Fruit fly (Drosophila melanogaster) whole organism, embryonic: Measurements from ENCODE around the gene CG18132.

Experiments
- Blimp-1 ChIP-seq: fragments of 200-800 bp; sonication (Bioruptor generic); optimal IDR thresholded peaks from 3 replicates; lab custom pipeline; 2018; ENCODE audit warnings: missing biosample characterization, missing genetic modification characterization, mild to moderate bottlenecking, moderate library complexity, missing genetic modification reagents
- CG10431 ChIP-seq: fragments of 200-800 bp; sonication (Bioruptor generic); optimal IDR thresholded peaks from 3 replicates; lab custom pipeline; 2018; ENCODE audit warnings: missing biosample characterization, mild to moderate bottlenecking, missing genetic modification characterization
- CG11247 ChIP-seq: fragments of 200-800 bp; sonication (Bioruptor generic); IDR thresholded peaks from 2 replicates; pipeline ENCODE4 v1.3.6; 2022; ENCODE audit warnings: missing biosample characterization, missing genetic modification characterization
- CG11456 ChIP-seq: fragments of 200-800 bp; sonication (Bioruptor generic); IDR thresholded peaks from 3 replicates; pipeline ENCODE4 v1.3.6; 2022; ENCODE audit warnings: missing biosample characterization, missing genetic modification characterization
- CG12219 ChIP-seq: fragments of 200-800 bp; sonication (Bioruptor generic); optimal IDR thresholded peaks from 3 replicates; lab custom pipeline; 2018; ENCODE audit warnings: missing biosample characterization, mild to moderate bottlenecking, missing genetic modification characterization
- CG12299 ChIP-seq: fragments of 200-800 bp; sonication (Bioruptor generic); optimal IDR thresholded peaks from 2 replicates; lab custom pipeline; 2018; ENCODE audit warnings: missing biosample characterization, mild to moderate bottlenecking, missing genetic modification characterization
- CG14441 ChIP-seq: fragments of 200-800 bp; sonication (Bioruptor generic); IDR thresholded peaks from 2 replicates; pipeline ENCODE4 v1.3.6; 2022; ENCODE audit warnings: missing biosample characterization, missing genetic modification characterization
- CG15479 ChIP-seq: fragments of 200-800 bp; sonication (Bioruptor generic); optimal IDR thresholded peaks from 3 replicates; lab custom pipeline; 2019; ENCODE audit warnings: missing biosample characterization, mild to moderate bottlenecking, missing genetic modification characterization, moderate library complexity
- CG16815 ChIP-seq: fragments of 200-800 bp; sonication (Bioruptor generic); optimal IDR thresholded peaks from 3 replicates; lab custom pipeline; 2017; ENCODE audit warnings: missing biosample characterization, mild to moderate bottlenecking, missing genetic modification characterization
- CG17359 ChIP-seq: fragments of 200-800 bp; sonication (Bioruptor generic); optimal IDR thresholded peaks from 3 replicates; lab custom pipeline; 2018; ENCODE audit warnings: missing biosample characterization, mild to moderate bottlenecking, missing genetic modification characterization, moderate library complexity
- CG18262 ChIP-seq: fragments of 200-800 bp; optimal IDR thresholded peaks from 3 replicates; lab custom pipeline; 2019; ENCODE audit warnings: missing biosample characterization, mild to moderate bottlenecking, missing genetic modification characterization, moderate library complexity
- CG33213 ChIP-seq: fragments of 200-800 bp; sonication (Bioruptor generic); optimal IDR thresholded peaks from 3 replicates; lab custom pipeline; 2016; ENCODE audit warnings: missing biosample characterization, missing genetic modification characterization
- CG33557 ChIP-seq: fragments of 200-800 bp; sonication (Bioruptor generic); optimal IDR thresholded peaks from 2 replicates; lab custom pipeline; 2019; ENCODE audit warnings: missing biosample characterization, mild to moderate bottlenecking, missing genetic modification characterization, moderate library complexity
- CG8359 ChIP-seq: fragments of 200-800 bp; sonication (Bioruptor generic); optimal IDR thresholded peaks from 2 replicates; lab custom pipeline; 2017; ENCODE audit warnings: missing biosample characterization, mild to moderate bottlenecking, missing genetic modification characterization, borderline replicate concordance
- CHES-1-like ChIP-seq: fragments of 200-800 bp; sonication (Bioruptor generic); optimal IDR thresholded peaks from 2 replicates; lab custom pipeline; 2016; ENCODE audit warnings: missing biosample characterization, missing genetic modification characterization
- Camta ChIP-seq: fragments of 200-800 bp; sonication (Bioruptor generic); optimal IDR thresholded peaks from 2 replicates; lab custom pipeline; 2016; ENCODE audit warnings: missing biosample characterization, missing genetic modification characterization
- Dbx ChIP-seq: fragments of 200-800 bp; sonication (Bioruptor generic); IDR thresholded peaks from 3 replicates; pipeline ENCODE4 v1.3.6; 2022; ENCODE audit warnings: missing biosample characterization, missing genetic modification characterization
- Dref ChIP-seq: fragments of 200-800 bp; sonication (Bioruptor generic); IDR thresholded peaks from 2 replicates; pipeline ENCODE4 v1.3.6; 2022; ENCODE audit warnings: missing biosample characterization, missing genetic modification characterization
- E2f2 ChIP-seq: fragments of 200-800 bp; sonication (Bioruptor generic); IDR thresholded peaks from 2 replicates; pipeline ENCODE4 v1.3.6; 2022; ENCODE audit warnings: missing biosample characterization, missing genetic modification characterization
- HHEX ChIP-seq: fragments of 200-800 bp; sonication (Bioruptor generic); optimal IDR thresholded peaks from 3 replicates; lab custom pipeline; 2017; ENCODE audit warnings: missing biosample characterization, mild to moderate bottlenecking, missing genetic modification characterization, missing genetic modification reagents
- HLH3B ChIP-seq: fragments of 200-800 bp; sonication (Bioruptor generic); IDR thresholded peaks from 2 replicates; pipeline ENCODE4 v1.3.6; 2022; ENCODE audit warnings: missing biosample characterization, missing genetic modification characterization
- HLHmδ ChIP-seq: fragments of 200-800 bp; sonication (Bioruptor generic); optimal IDR thresholded peaks from 2 replicates; lab custom pipeline; 2018; ENCODE audit warnings: missing biosample characterization, mild to moderate bottlenecking, missing genetic modification characterization, moderate library complexity
- Hey ChIP-seq: fragments of 200-800 bp; sonication (Bioruptor generic); optimal IDR thresholded peaks from 3 replicates; lab custom pipeline; 2018; ENCODE audit warnings: missing biosample characterization, mild to moderate bottlenecking, missing genetic modification characterization
- Hmr ChIP-seq: fragments of 200-800 bp; sonication (Bioruptor generic); optimal IDR thresholded peaks from 3 replicates; lab custom pipeline; 2017; ENCODE audit warnings: mild to moderate bottlenecking, missing biosample characterization, missing genetic modification reagents, missing genetic modification characterization
- Hr39 ChIP-seq: fragments of >200 bp; optimal IDR thresholded peaks from 2 replicates; lab custom pipeline; 2017
- Lim3 ChIP-seq: fragments of 200-800 bp; sonication (Bioruptor generic); IDR thresholded peaks from 2 replicates; pipeline ENCODE4 v1.3.6; 2022; ENCODE audit warnings: missing biosample characterization, missing genetic modification characterization
- MBD-R2 ChIP-seq: fragments of 200-800 bp; sonication (Bioruptor generic); IDR thresholded peaks from 2 replicates; pipeline ENCODE4 v1.3.6; 2022; ENCODE audit warnings: missing biosample characterization, missing genetic modification characterization
- Myb ChIP-seq: fragments of 200-800 bp; sonication (Bioruptor generic); optimal IDR thresholded peaks from 2 replicates; lab custom pipeline; 2016; ENCODE audit warnings: missing biosample characterization, missing genetic modification characterization
- Nf-YC ChIP-seq: fragments of 200-800 bp; optimal IDR thresholded peaks from 3 replicates; lab custom pipeline; 2019; ENCODE audit warnings: missing biosample characterization, mild to moderate bottlenecking, missing genetic modification characterization, moderate library complexity
- Rfx ChIP-seq: fragments of 200-800 bp; sonication (Bioruptor generic); IDR thresholded peaks from 2 replicates; pipeline ENCODE4 v1.3.6; 2022; ENCODE audit warnings: missing biosample characterization, missing genetic modification characterization
- Scr ChIP-seq: fragments of 200-800 bp; sonication (Bioruptor generic); IDR thresholded peaks from 2 replicates; pipeline ENCODE4 v1.3.6; 2022; ENCODE audit warnings: missing biosample characterization, missing genetic modification characterization; ENCODE audit not compliant: partially characterized antibody
- Side ChIP-seq: fragments of 200-800 bp; sonication (Bioruptor generic); optimal IDR thresholded peaks from 2 replicates; lab custom pipeline; 2016; ENCODE audit warnings: missing biosample characterization, missing genetic modification characterization
- Six4 ChIP-seq: fragments of 200-800 bp; sonication (Bioruptor generic); optimal IDR thresholded peaks from 2 replicates; lab custom pipeline; 2016; ENCODE audit warnings: missing biosample characterization, missing genetic modification characterization
- Sox102F ChIP-seq: fragments of 200-800 bp; sonication (Bioruptor generic); optimal IDR thresholded peaks from 2 replicates; lab custom pipeline; 2018; ENCODE audit warnings: missing biosample characterization, mild to moderate bottlenecking, missing genetic modification characterization, moderate library complexity
- bowl ChIP-seq: fragments of 200-800 bp; sonication (Bioruptor generic); IDR thresholded peaks from 2 replicates; pipeline ENCODE4 v1.3.6; 2022; ENCODE audit warnings: missing biosample characterization, missing genetic modification characterization
- cas ChIP-seq: fragments of 200-800 bp; sonication (Bioruptor generic); IDR thresholded peaks from 2 replicates; pipeline ENCODE4 v1.3.6; 2022; ENCODE audit warnings: missing biosample characterization, missing genetic modification characterization
- chif ChIP-seq, 2 experiments: fragments of 200-800 bp; sonication (Bioruptor generic); optimal IDR thresholded peaks; 3 replicates each; lab custom pipeline; 2016; ENCODE audit warnings: missing biosample characterization in 2 of 2, missing genetic modification characterization in 2 of 2
- chm ChIP-seq: fragments of 200-800 bp; sonication (Bioruptor generic); IDR thresholded peaks from 2 replicates; pipeline ENCODE4 v1.3.6; 2022; ENCODE audit warnings: missing biosample characterization, missing genetic modification characterization
- lab ChIP-seq: fragments of 200-800 bp; sonication (Bioruptor generic); optimal IDR thresholded peaks from 3 replicates; lab custom pipeline; 2017; ENCODE audit warnings: missing biosample characterization, missing genetic modification characterization, mild to moderate bottlenecking, moderate library complexity, missing genetic modification reagents
- mirr ChIP-seq: fragments of 200-800 bp; sonication (Bioruptor generic); optimal IDR thresholded peaks from 3 replicates; lab custom pipeline; 2018; ENCODE audit warnings: missing biosample characterization, mild to moderate bottlenecking, missing genetic modification characterization
- nerfin-2 ChIP-seq: fragments of 200-800 bp; sonication (Bioruptor generic); IDR thresholded peaks from 2 replicates; pipeline ENCODE4 v1.3.6; 2022; ENCODE audit warnings: missing biosample characterization, missing genetic modification characterization; ENCODE audit not compliant: partially characterized antibody
- odd ChIP-seq: fragments of 200-800 bp; sonication (Bioruptor generic); optimal IDR thresholded peaks from 2 replicates; lab custom pipeline; 2017; ENCODE audit warnings: missing biosample characterization, mild to moderate bottlenecking, missing genetic modification characterization
- pan ChIP-seq, 4 experiments: fragments of >200 bp in 3 of 4; fragments of 200-800 bp in 1 of 4; sonication (Bioruptor generic) in 1 of 4; optimal IDR thresholded peaks in 3 of 4; IDR thresholded peaks in 1 of 4; 2 replicates each; pipeline versions ENCODE4 v1.3.6 to Lab custom; 2017 to 2022; ENCODE audit warnings: missing biosample characterization in 2 of 4, missing genetic modification characterization in 2 of 4, mixed read lengths in 1 of 4
- pita ChIP-seq: fragments of 200-800 bp; sonication (Bioruptor generic); optimal IDR thresholded peaks from 2 replicates; lab custom pipeline; 2017; ENCODE audit warnings: missing biosample characterization, mild to moderate bottlenecking, missing genetic modification characterization
- pnt ChIP-seq: fragments of 200-800 bp; sonication (Bioruptor generic); optimal IDR thresholded peaks from 3 replicates; lab custom pipeline; 2016; ENCODE audit warnings: missing biosample characterization, missing genetic modification characterization
- ro ChIP-seq: fragments of 200-800 bp; sonication (Bioruptor generic); IDR thresholded peaks from 2 replicates; pipeline ENCODE4 v1.3.6; 2022; ENCODE audit warnings: missing biosample characterization, missing genetic modification characterization
- slbo ChIP-seq: fragments of 200-800 bp; sonication (Bioruptor generic); IDR thresholded peaks from 2 replicates; pipeline ENCODE4 v1.3.6; 2022; ENCODE audit warnings: missing biosample characterization, missing genetic modification characterization
- zen ChIP-seq: fragments of 200-800 bp; sonication (Bioruptor generic); optimal IDR thresholded peaks from 3 replicates; lab custom pipeline; 2018; ENCODE audit warnings: missing biosample characterization, mild to moderate bottlenecking, missing genetic modification characterization, moderate library complexity

The CG18132 gene

DNA sequence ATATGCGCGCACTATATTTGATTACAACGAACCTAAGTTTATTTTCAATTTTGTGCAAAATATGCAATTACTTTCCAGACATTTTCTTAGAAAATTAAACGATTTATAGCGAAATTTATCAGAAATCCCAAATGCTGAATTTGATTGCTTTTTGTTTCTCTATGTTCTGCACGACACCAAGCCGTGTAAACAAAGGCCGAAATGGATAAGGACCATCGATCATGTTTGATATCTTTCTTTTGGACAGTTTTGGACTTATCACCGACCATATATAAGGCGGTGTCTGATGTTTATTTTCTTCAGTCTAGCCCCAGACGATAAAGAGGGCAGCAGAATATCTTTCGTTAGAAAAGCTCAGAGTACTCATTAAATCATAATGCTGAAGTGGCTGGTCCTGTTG, 23.5 kb downstream of the CG18132 start, which contains the start of gene CG33128:
Gene CG33128 (plus strand): TSS at position 301 of the 400 bp plus-strand sequence.
- TF ChIP-seq lab (peak; percentile 42), CG33557 (GFP tag; lab: Kevin White, UChicago) (no peak)

dm6 chr2L:1491791-1492345, 25.4 kb downstream of the CG18132 start, which contains the start of gene CG31928:
TSS of gene CG31928 (plus strand) at chr2L:1492295.
- TF ChIP-seq Hey (tag; lab: Kevin White, UChicago) (no peak), slbo (GFP tag; lab: Robert Waterston, UW) (peak; percentile 52), bowl (GFP tag; lab: Robert Waterston, UW) (no peak), CG12299 (tag; lab: Kevin White, UChicago) (no peak), HHEX (no peak), Dbx (GFP tag; lab: Robert Waterston, UW) (peak; percentile 47; the same call in 1 of the 3 replicates), HLH3B (no peak), CG16815 (GFP tag; lab: Kevin White, UChicago) (no peak), mirr (GFP tag; lab: Kevin White, UChicago) (no peak), CHES-1-like (GFP tag; lab: Kevin White, UChicago) (no peak), CG10431 (no peak), Rfx (GFP tag; lab: Robert Waterston, UW) (peak; percentile 72), CG8359 (GFP tag; lab: Kevin White, UChicago) (no peak), pnt (GFP tag; lab: Kevin White, UChicago) (no peak), CG11456 (GFP tag; lab: Robert Waterston, UW) (peak; percentile 57; the same call in 1 of the 3 replicates), zen (tag; lab: Kevin White, UChicago) (no peak), HLHmδ (GFP tag; lab: Kevin White, UChicago) (no peak), cas (GFP tag; lab: Robert Waterston, UW) (no peak), CG14441 (GFP tag; lab: Robert Waterston, UW) (peak; percentile 17; the same call in 1 of the 2 replicates), Six4 (GFP tag; lab: Kevin White, UChicago) (no peak), Myb (peak; percentile 9), lab (no peak), Sox102F (GFP tag; lab: Kevin White, UChicago) (peak; percentile 26), CG18262 (tag; lab: Kevin White, UChicago) (no peak), CG15479 (GFP tag; lab: Kevin White, UChicago) (no peak), pita (GFP tag; lab: Kevin White, UChicago) (peak; percentile 33), Scr (GFP tag; lab: Robert Waterston, UW) (no peak), Lim3 (GFP tag; lab: Robert Waterston, UW) (no peak), chm (no peak), Camta (no peak), CG17359 (tag; lab: Kevin White, UChicago) (no peak), Nf-YC (tag; lab: Kevin White, UChicago) (no peak), Dref (GFP tag; lab: Robert Waterston, UW) (no peak), Side (GFP tag; lab: Kevin White, UChicago) (no peak), CG33213 (GFP tag; lab: Kevin White, UChicago) (peak; percentile 11), chif (GFP tag; optimal IDR thresholded peaks at IDR 0.05; lab: Kevin White, UChicago) (peak in 1 of 2 experiments; percentile 46), CG12219 (GFP tag; lab: Kevin White, UChicago) (no peak), Hmr (peak; percentile 13), Hr39 (lab: Kevin White, UChicago) (no peak), odd (GFP tag; lab: Kevin White, UChicago) (no peak), nerfin-2 (no peak), pan (optimal IDR thresholded peaks at IDR 0.05; lab: Kevin White, UChicago) (no peak), pan (GFP tag; optimal IDR thresholded peaks at IDR 0.05 in 1 of 2, IDR thresholded peaks at IDR 0.05 in 1 of 2) (peak in 1 of 2 experiments; percentile 14), MBD-R2 (GFP tag; lab: Robert Waterston, UW) (peak; percentile 19; the same call in 1 of the 2 replicates), Blimp-1 (no peak), ro (GFP tag; lab: Robert Waterston, UW) (no peak), CG11247 (GFP tag; lab: Robert Waterston, UW) (0 out of 2 replicates have a peak, but pooled peaks have one; percentile 21), E2f2 (GFP tag; lab: Robert Waterston, UW) (peak; percentile 85)
